Worm (Caenorhabditis elegans): ENCODE measurements around the gene Y75B8A.39.

The Y75B8A.39 gene

ce11 chrIII:12312886-12313285, at the start of gene Y75B8A.39:
Y75B8A.39 (plus strand) TSS chrIII:12313186.
- no peak for TF ChIP-seq nhr-6 (tag; optimal IDR thresholded peaks at IDR 0.05)

- TF ChIP-seq alr-1 (tag; optimal IDR thresholded peaks at IDR 0.05): no peak
- no peak for TF ChIP-seq zag-1 (tag; optimal IDR thresholded peaks at IDR 0.05)
- TF ChIP-seq F13H6.1 (tag; optimal IDR thresholded peaks at IDR 0.05): no peak
- no peak for TF ChIP-seq peb-1 (tag; optimal IDR thresholded peaks at IDR 0.05)
- TF ChIP-seq nhr-25 (tag; optimal IDR thresholded peaks at IDR 0.05): no peak
- no peak for TF ChIP-seq ztf-11 (tag; optimal IDR thresholded peaks at IDR 0.05)
- TF ChIP-seq nhr-21 (tag; optimal IDR thresholded peaks at IDR 0.05): no peak
- TF ChIP-seq unc-39 (tag; optimal IDR thresholded peaks at IDR 0.05): no peak
- TF ChIP-seq lsy-2 (tag; optimal IDR thresholded peaks at IDR 0.05): no peak
- TF ChIP-seq egl-27 (tag; optimal IDR thresholded peaks at IDR 0.05): no peak
- no peak for TF ChIP-seq nhr-237 (tag; optimal IDR thresholded peaks at IDR 0.05)
- TF ChIP-seq nhr-129 (tag; optimal IDR thresholded peaks at IDR 0.05): no peak
- TF ChIP-seq mab-5 (tag; optimal IDR thresholded peaks at IDR 0.05): no peak
- TF ChIP-seq lin-11 (tag; optimal IDR thresholded peaks at IDR 0.05): no peak
- no peak for TF ChIP-seq nhr-77 (tag; optimal IDR thresholded peaks at IDR 0.05)
- no peak for TF ChIP-seq elt-1 (tag; optimal IDR thresholded peaks at IDR 0.05)
These were observed 43.2 kb upstream of the Y75B8A.39 start for ce11 chrIII:12269807-12270206.

- TF ChIP-seq dmd-4 (tag; optimal IDR thresholded peaks at IDR 0.05) (no peak), nhr-10 (tag; optimal IDR thresholded peaks at IDR 0.05) (no peak), nhr-129 (tag; optimal IDR thresholded peaks at IDR 0.05) (no peak), blmp-1 (tag; optimal IDR thresholded peaks at IDR 0.05; ENCODE audit: insufficient read depth) (no peak), unc-39 (tag; optimal IDR thresholded peaks at IDR 0.05) (no peak), nhr-23 (tag; optimal IDR thresholded peaks at IDR 0.05) (no peak), mbf-1 (tag; optimal IDR thresholded peaks at IDR 0.05) (no peak), sem-4 (tag; optimal IDR thresholded peaks at IDR 0.05) (no peak), mdl-1 (tag; optimal IDR thresholded peaks at IDR 0.05) (no peak), Y55F3AM.14 (GFP tag; optimal IDR thresholded peaks at IDR 0.05) (no peak), nhr-25 (tag; optimal IDR thresholded peaks at IDR 0.05) (no peak), lin-13 (GFP tag; optimal IDR thresholded peaks at IDR 0.05) (no peak), nhr-21 (tag; optimal IDR thresholded peaks at IDR 0.05) (no peak), sma-9 (GFP tag; optimal IDR thresholded peaks at IDR 0.05) (no peak), sma-9 (tag; optimal IDR thresholded peaks at IDR 0.05) (no peak), zag-1 (tag; optimal IDR thresholded peaks at IDR 0.05) (no peak), mab-5 (tag; optimal IDR thresholded peaks at IDR 0.05) (no peak), sma-3 (GFP tag; optimal IDR thresholded peaks at IDR 0.05) (no peak), ZK546.5 (tag; optimal IDR thresholded peaks at IDR 0.05) (no peak)
These were observed 42.6 kb upstream of the Y75B8A.39 start for ce11 chrIII:12270391-12270790.

- TF ChIP-seq gmeb-1 (tag; optimal IDR thresholded peaks at IDR 0.05) (peak; percentile 85), nhr-237 (tag; optimal IDR thresholded peaks at IDR 0.05) (no peak), ztf-1 (GFP tag; conservative IDR thresholded peaks at IDR 0.05) (no peak), ceh-16 (tag; optimal IDR thresholded peaks at IDR 0.05) (no peak), peb-1 (tag; optimal IDR thresholded peaks at IDR 0.05) (no peak), ztf-11 (tag; optimal IDR thresholded peaks at IDR 0.05) (no peak), lin-13 (GFP tag; optimal IDR thresholded peaks at IDR 0.05) (peak; percentile 57), sma-3 (GFP tag; optimal IDR thresholded peaks at IDR 0.05) (peak; percentile 71), aly-2 (tag; optimal IDR thresholded peaks at IDR 0.05) (no peak), mbf-1 (tag; optimal IDR thresholded peaks at IDR 0.05) (no peak), nhr-129 (tag; optimal IDR thresholded peaks at IDR 0.05) (peak; percentile 4), egl-27 (tag; optimal IDR thresholded peaks at IDR 0.05) (no peak), elt-3 (tag; optimal IDR thresholded peaks at IDR 0.05) (no peak), unc-62 (GFP tag; optimal IDR thresholded peaks at IDR 0.05) (no peak), nhr-6 (tag; optimal IDR thresholded peaks at IDR 0.05) (peak; percentile 63), sma-9 (GFP tag; optimal IDR thresholded peaks at IDR 0.05) (no peak), sma-9 (tag; optimal IDR thresholded peaks at IDR 0.05) (no peak), unc-55 (GFP tag; optimal IDR thresholded peaks at IDR 0.05) (peak; percentile 80), ZK546.5 (tag; optimal IDR thresholded peaks at IDR 0.05) (no peak), skn-1 (tag; optimal IDR thresholded peaks at IDR 0.05) (no peak), zag-1 (tag; optimal IDR thresholded peaks at IDR 0.05) (no peak), C34F6.9 (tag; optimal IDR thresholded peaks at IDR 0.05) (peak; percentile 79), nhr-77 (tag; optimal IDR thresholded peaks at IDR 0.05) (no peak), lin-11 (tag; optimal IDR thresholded peaks at IDR 0.05) (no peak), elt-1 (tag; optimal IDR thresholded peaks at IDR 0.05) (no peak), Y55F3AM.14 (GFP tag; optimal IDR thresholded peaks at IDR 0.05) (no peak), crh-2 (tag; optimal IDR thresholded peaks at IDR 0.05) (peak; percentile 75), lin-39 (tag; optimal IDR thresholded peaks at IDR 0.05) (no peak), ceh-82 (tag; optimal IDR thresholded peaks at IDR 0.05) (no peak), nhr-21 (tag; optimal IDR thresholded peaks at IDR 0.05) (peak; percentile 34), nhr-11 (tag; optimal IDR thresholded peaks at IDR 0.05) (no peak), snpc-4 (tag; optimal IDR thresholded peaks at IDR 0.05) (peak; percentile 60), blmp-1 (tag; optimal IDR thresholded peaks at IDR 0.05; ENCODE audit: insufficient read depth) (no peak), unc-39 (tag; optimal IDR thresholded peaks at IDR 0.05) (no peak), ztf-4 (tag; optimal IDR thresholded peaks at IDR 0.05) (peak; percentile 5), mdl-1 (tag; optimal IDR thresholded peaks at IDR 0.05) (no peak), ama-1 (optimal IDR thresholded peaks at IDR 0.05) (no peak)
These were observed 39.3 kb upstream of the Y75B8A.39 start, which contains the start of the genes Y75B8A.24 and Y75B8A.25 for ce11 chrIII:12273598-12274090. Y75B8A.24 (minus strand) TSS chrIII:12273752. Y75B8A.25 (plus strand) TSS chrIII:12274040.
